Fruit fly (Drosophila melanogaster): ENCODE results near the gene Rala.

Gene Rala

dm6 chrX:3691623-3692553 is 27.5 kb downstream of the Rala start (continued):
- TF ChIP-seq CG10147 (GFP tag; optimal IDR thresholded peaks at IDR 0.05) (peak; percentile 38), D19A (tag; optimal IDR thresholded peaks at IDR 0.05) (peak; percentile 72), bsh (GFP tag; optimal IDR thresholded peaks at IDR 0.05) (peak; percentile 80 to 85), ara (GFP tag; IDR thresholded peaks at IDR 0.05) (peak; percentile 64; the same call in 1 of the 2 replicates), insv (GFP tag; optimal IDR thresholded peaks at IDR 0.05) (no peak), Sox100B (GFP tag; optimal IDR thresholded peaks at IDR 0.05) (peak; percentile 73), psq (GFP tag; optimal IDR thresholded peaks at IDR 0.05) (no peak), CG14050 (GFP tag; IDR thresholded peaks at IDR 0.05) (peak; percentile 78), pros (GFP tag; optimal IDR thresholded peaks at IDR 0.05) (peak; percentile 16), CG34422 (GFP tag; IDR thresholded peaks at IDR 0.05) (peak; percentile 84), CG17328 (GFP tag; IDR thresholded peaks at IDR 0.05) (peak; percentile 79), CG31224 (GFP tag; IDR thresholded peaks at IDR 0.05) (peak; percentile 40; the same call in 1 of the 2 replicates), sob (GFP tag; IDR thresholded peaks at IDR 0.05) (peak; percentile 72), org-1 (GFP tag; optimal IDR thresholded peaks at IDR 0.05) (peak; percentile 82), lilli (GFP tag; optimal IDR thresholded peaks at IDR 0.05) (peak; percentile 81), Fer1 (GFP tag; optimal IDR thresholded peaks at IDR 0.05) (peak; percentile 81), Nf-YC (tag; optimal IDR thresholded peaks at IDR 0.05) (peak; percentile 38), mam (GFP tag; optimal IDR thresholded peaks at IDR 0.05) (peak; percentile 79), CG7928 (GFP tag; optimal IDR thresholded peaks at IDR 0.05) (peak; percentile 7), tup (GFP tag; optimal IDR thresholded peaks at IDR 0.05) (no peak), CG4707 (GFP tag; optimal IDR thresholded peaks at IDR 0.05) (peak; percentile 37), CG8765 (GFP tag; IDR thresholded peaks at IDR 0.05) (peak; percentile 54; the same call in 1 of the 2 replicates), CG11696 (GFP tag; IDR thresholded peaks at IDR 0.05) (peak; percentile 50; the same call in 1 of the 2 replicates), CG4282 (GFP tag; optimal IDR thresholded peaks at IDR 0.05) (peak; percentile 23), CG15696 (tag; optimal IDR thresholded peaks at IDR 0.05) (peak; percentile 87), CG10959 (GFP tag; IDR thresholded peaks at IDR 0.05) (peak; percentile 66), Fer2 (tag; optimal IDR thresholded peaks at IDR 0.05) (peak; percentile 18), prd (optimal IDR thresholded peaks at IDR 0.05) (no peak), prd (GFP tag; IDR thresholded peaks at IDR 0.05) (peak; percentile 79), NFAT (GFP tag; IDR thresholded peaks at IDR 0.05) (peak; percentile 34; the same call in 1 of the 2 replicates), CG9727 (GFP tag; optimal IDR thresholded peaks at IDR 0.05) (peak; percentile 87), trem (tag; optimal IDR thresholded peaks at IDR 0.05) (peak; percentile 48), Bteb2 (GFP tag; optimal IDR thresholded peaks at IDR 0.05) (peak; percentile 37), CG12942 (GFP tag; optimal IDR thresholded peaks at IDR 0.05) (peak; percentile 63), hkb (optimal IDR thresholded peaks at IDR 0.05) (no peak), hkb (GFP tag; IDR thresholded peaks at IDR 0.05) (peak; percentile 84), MTF-1 (GFP tag; optimal IDR thresholded peaks at IDR 0.05; ENCODE audit: borderline replicate concordance) (peak; percentile 44), wdn (GFP tag; IDR thresholded peaks at IDR 0.05) (peak; percentile 48; the same call in 1 of the 2 replicates), CG10209 (GFP tag; optimal IDR thresholded peaks at IDR 0.05) (peak; percentile 74), usp (GFP tag; optimal IDR thresholded peaks at IDR 0.05) (no peak), lbe (GFP tag; optimal IDR thresholded peaks at IDR 0.05) (peak; percentile 15), ham (GFP tag; IDR thresholded peaks at IDR 0.05) (no peak), CG7271 (tag; optimal IDR thresholded peaks at IDR 0.05) (no peak), Ssrp (tag; optimal IDR thresholded peaks at IDR 0.05) (peak; percentile 70), z (GFP tag; IDR thresholded peaks at IDR 0.05) (0 out of 3 replicates have a peak, but pooled peaks have one; percentile 20), CG17568 (GFP tag; optimal IDR thresholded peaks at IDR 0.05) (peak; percentile 63), CG12299 (tag; optimal IDR thresholded peaks at IDR 0.05) (peak; percentile 23), bcd (GFP tag; optimal IDR thresholded peaks at IDR 0.05) (peak; percentile 77), Nf-YB (GFP tag; optimal IDR thresholded peaks at IDR 0.05) (peak; percentile 52)
